Fruit fly (Drosophila melanogaster): ENCODE results near the gene prg.

DNA sequence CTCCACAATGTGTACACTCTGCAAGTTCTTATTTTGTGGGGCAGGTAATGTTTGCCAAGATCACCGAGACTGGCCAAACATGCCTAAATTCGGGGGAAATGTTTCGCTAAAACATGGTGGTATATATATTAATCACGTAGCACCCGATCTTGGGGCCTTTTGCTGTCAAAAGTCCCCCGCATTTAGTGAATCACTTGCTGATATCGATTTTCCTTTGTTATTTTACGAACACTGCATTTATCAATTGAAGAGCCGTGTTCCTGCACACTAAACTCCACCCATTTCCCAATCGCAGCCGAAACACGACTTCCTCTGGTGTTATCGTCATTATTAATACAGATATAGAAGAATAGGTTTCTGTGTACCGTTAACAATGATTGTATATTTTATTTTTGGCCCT is 42.6 kb upstream of the prg start:
- TF ChIP-seq CG8478 (optimal IDR thresholded peaks at IDR 0.05) (no peak), CTCF (optimal IDR thresholded peaks at IDR 0.05) (no peak)
